Fruit fly (Drosophila melanogaster) whole organism, adult: Measurements from ENCODE around the gene Vm26Ac.

Source experiments
- CG12768 ChIP-seq: fragments of 200-800 bp; sonication (Bioruptor generic); optimal IDR thresholded peaks from 2 replicates; lab custom pipeline; 2017; ENCODE audit warnings: missing biosample characterization, missing genetic modification characterization, mild to moderate bottlenecking, moderate library complexity, missing genetic modification reagents
- CG14711 ChIP-seq: fragments of 200-800 bp; sonication (Bioruptor generic); optimal IDR thresholded peaks from 2 replicates; lab custom pipeline; 2018; ENCODE audit warnings: missing biosample characterization, mild to moderate bottlenecking, missing genetic modification characterization, moderate library complexity
- CG1620 ChIP-seq: fragments of 200-800 bp; sonication (Bioruptor generic); optimal IDR thresholded peaks from 2 replicates; lab custom pipeline; 2016; ENCODE audit warnings: missing biosample characterization, missing genetic modification characterization
- CG33017 ChIP-seq: fragments of 200-800 bp; sonication (Bioruptor generic); optimal IDR thresholded peaks from 2 replicates; lab custom pipeline; 2018; ENCODE audit warnings: missing biosample characterization, mild to moderate bottlenecking, missing genetic modification characterization, moderate library complexity
- CG5204 ChIP-seq: fragments of 200-800 bp; sonication (Bioruptor generic); optimal IDR thresholded peaks from 2 replicates; lab custom pipeline; 2016; ENCODE audit warnings: missing biosample characterization, missing genetic modification characterization
- CG7045 ChIP-seq: fragments of 200-800 bp; sonication (Bioruptor generic); optimal IDR thresholded peaks from 2 replicates; lab custom pipeline; 2017; ENCODE audit warnings: missing biosample characterization, mild to moderate bottlenecking, missing genetic modification characterization
- CG7101 ChIP-seq: fragments of 200-800 bp; sonication (Bioruptor generic); optimal IDR thresholded peaks from 2 replicates; lab custom pipeline; 2018; ENCODE audit warnings: missing biosample characterization, mild to moderate bottlenecking, missing genetic modification characterization, moderate library complexity
- Clk ChIP-seq: fragments of 200-800 bp; sonication (Bioruptor generic); optimal IDR thresholded peaks from 2 replicates; lab custom pipeline; 2017; ENCODE audit warnings: missing biosample characterization, missing genetic modification characterization
- Crg-1 ChIP-seq: fragments of 200-800 bp; sonication (Bioruptor generic); optimal IDR thresholded peaks from 2 replicates; lab custom pipeline; 2016; ENCODE audit warnings: missing biosample characterization, missing genetic modification characterization
- Hr96 ChIP-seq: fragments of 200-800 bp; sonication (Bioruptor generic); optimal IDR thresholded peaks from 2 replicates; lab custom pipeline; 2016; ENCODE audit warnings: missing biosample characterization, missing genetic modification characterization
- Mnt ChIP-seq: fragments of 200-800 bp; sonication (Bioruptor generic); optimal IDR thresholded peaks from 2 replicates; lab custom pipeline; 2016; ENCODE audit warnings: missing biosample characterization, mild to moderate bottlenecking, missing genetic modification characterization
- bab1 ChIP-seq: fragments of 200-800 bp; sonication (Bioruptor generic); optimal IDR thresholded peaks from 3 replicates; lab custom pipeline; 2019; ENCODE audit warnings: missing biosample characterization, mild to moderate bottlenecking, missing genetic modification characterization, moderate library complexity
- cic ChIP-seq: fragments of 200-800 bp; sonication (Bioruptor generic); optimal IDR thresholded peaks from 2 replicates; lab custom pipeline; 2017; ENCODE audit warnings: missing biosample characterization, mild to moderate bottlenecking, missing genetic modification characterization, moderate library complexity
- cnc ChIP-seq, 2 experiments: fragments of >200 bp; optimal IDR thresholded peaks; 2 replicates each; lab custom pipeline; 2017
- kay ChIP-seq: fragments of 200-800 bp; sonication (Bioruptor generic); peaks from one replicate; lab custom pipeline; 2016; ENCODE audit warnings: missing biosample characterization, missing genetic modification characterization, borderline replicate concordance
- ovo ChIP-seq: fragments of 200-800 bp; sonication (Bioruptor generic); optimal IDR thresholded peaks from 2 replicates; lab custom pipeline; 2016; ENCODE audit warnings: missing biosample characterization, missing genetic modification characterization
- pad ChIP-seq: fragments of 200-800 bp; sonication (Bioruptor generic); optimal IDR thresholded peaks from 3 replicates; lab custom pipeline; 2017; ENCODE audit warnings: missing biosample characterization, missing genetic modification characterization, mild to moderate bottlenecking, moderate library complexity, missing genetic modification reagents
- tj ChIP-seq: fragments of 200-800 bp; sonication (Bioruptor generic); optimal IDR thresholded peaks from 3 replicates; lab custom pipeline; 2017; ENCODE audit warnings: missing biosample characterization, mild to moderate bottlenecking, missing genetic modification characterization, moderate library complexity
- toe ChIP-seq: fragments of 200-800 bp; sonication (Bioruptor generic); optimal IDR thresholded peaks from 2 replicates; lab custom pipeline; 2016; ENCODE audit warnings: missing biosample characterization, missing genetic modification characterization

Vm26Ac gene

dm6 chr2L:5958581-5959177, at the start of gene Vm26Ac:
Vm26Ac (minus strand) TSS chr2L:5958631.
- TF ChIP-seq kay: no peak
- peak; percentile 97 for TF ChIP-seq tj (GFP tag; lab: Kevin White, UChicago)

dm6 chr2L:6006508-6007232, 48.2 kb upstream of the Vm26Ac start, which contains the start of gene Gal:
Gal (minus strand) TSS chr2L:6006827.
- TF ChIP-seq kay: no peak
- peak; percentile 27 for TF ChIP-seq CG12768 (GFP tag; lab: Kevin White, UChicago)
- TF ChIP-seq pad (GFP tag; lab: Kevin White, UChicago): no peak
- no peak for TF ChIP-seq cic (GFP tag; lab: Kevin White, UChicago)

DNA sequence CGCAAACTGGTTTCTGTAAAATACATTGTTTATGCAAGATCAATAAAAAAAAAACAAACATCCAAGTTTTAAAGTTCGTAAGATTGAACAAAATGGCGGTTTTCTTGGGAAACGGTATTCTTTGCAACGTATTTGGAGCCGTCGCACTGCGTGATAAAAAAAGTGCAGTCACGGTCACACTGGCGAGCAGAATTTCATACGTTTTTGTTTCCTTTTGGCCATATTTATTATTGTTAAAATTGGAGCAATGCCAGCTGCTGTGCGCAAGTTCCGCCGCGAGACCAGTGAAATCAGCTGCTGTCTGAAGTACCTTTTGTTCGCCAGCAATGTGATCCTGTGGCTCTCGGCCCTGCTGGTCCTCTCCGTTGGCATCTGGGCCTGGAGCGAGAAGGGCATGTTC, 41.6 kb upstream of the Vm26Ac start, which contains the start of gene Tsp26A:
Gene Tsp26A (plus strand): TSS at position 164 of the 400 bp plus-strand sequence.
- no peak for TF ChIP-seq CG12768 (GFP tag; lab: Kevin White, UChicago)

- TF ChIP-seq Clk (peak; percentile 8), CG12768 (GFP tag; lab: Kevin White, UChicago) (peak; percentile 24), tj (GFP tag; lab: Kevin White, UChicago) (peak; percentile 10), cic (GFP tag; lab: Kevin White, UChicago) (peak; percentile 32), toe (GFP tag; lab: Kevin White, UChicago) (no peak), pad (GFP tag; lab: Kevin White, UChicago) (peak; percentile 40), CG14711 (tag; lab: Kevin White, UChicago) (peak; percentile 32), CG7045 (GFP tag; lab: Kevin White, UChicago) (no peak), Mnt (GFP tag; lab: Kevin White, UChicago) (peak; percentile 76), CG7101 (peak; percentile 66), CG1620 (GFP tag; lab: Kevin White, UChicago) (peak; percentile 28), Crg-1 (GFP tag; lab: Kevin White, UChicago) (peak; percentile 72), CG33017 (peak; percentile 39), bab1 (peak; percentile 38), ovo (GFP tag; lab: Kevin White, UChicago) (no peak), cnc (optimal IDR thresholded peaks at IDR 0.05; lab: Kevin White, UChicago) (no peak), Hr96 (GFP tag; lab: Kevin White, UChicago) (no peak), CG5204 (GFP tag; lab: Kevin White, UChicago) (no peak), kay (no peak)
Observed at dm6 chr2L:5999247-5999646, 40.8 kb upstream of the Vm26Ac start, which contains the start of gene Kdm5. Kdm5 (minus strand) TSS chr2L:5999501.

- TF ChIP-seq CG7045 (GFP tag; lab: Kevin White, UChicago) (no peak), CG14711 (tag; lab: Kevin White, UChicago) (no peak), Clk (no peak), toe (GFP tag; lab: Kevin White, UChicago) (no peak), Crg-1 (GFP tag; lab: Kevin White, UChicago) (no peak), CG12768 (GFP tag; lab: Kevin White, UChicago) (no peak), CG7101 (no peak), tj (GFP tag; lab: Kevin White, UChicago) (no peak), CG33017 (no peak), bab1 (no peak), CG1620 (GFP tag; lab: Kevin White, UChicago) (no peak), CG5204 (GFP tag; lab: Kevin White, UChicago) (no peak), Mnt (GFP tag; lab: Kevin White, UChicago) (no peak), ovo (GFP tag; lab: Kevin White, UChicago) (no peak)
Observed at dm6 chr2L:5998383-5998782, 40.0 kb upstream of the Vm26Ac start.

DNA sequence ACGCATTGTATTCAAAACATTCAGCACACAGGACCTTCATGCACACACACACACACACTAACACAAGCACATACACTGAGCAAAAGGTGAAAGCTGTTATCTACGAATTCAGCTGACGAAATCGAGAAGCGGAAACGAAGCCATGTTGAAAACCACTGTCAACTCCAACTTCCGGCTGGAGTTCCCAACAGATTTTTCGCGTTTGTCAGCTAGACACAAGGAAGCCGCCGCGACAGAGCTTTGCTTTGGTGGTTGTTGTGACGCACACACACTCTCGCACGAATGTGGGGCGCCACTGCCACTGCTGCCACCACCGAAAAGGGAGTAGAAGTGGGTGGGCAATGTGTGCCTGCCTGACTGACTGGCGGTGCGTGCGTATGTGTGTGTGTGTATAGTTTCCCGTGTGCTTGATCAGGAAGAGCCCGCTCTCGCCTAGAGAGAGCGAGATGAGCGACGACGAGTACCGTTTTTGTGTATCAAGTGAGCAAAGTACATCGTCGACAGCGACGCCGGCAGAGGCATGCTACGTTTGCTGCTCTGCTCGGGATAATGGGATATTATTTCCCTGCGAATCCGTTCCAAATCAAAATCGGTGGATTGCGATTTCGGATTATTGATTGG, 39.3 kb upstream of the Vm26Ac start:
- TF ChIP-seq CG5204 (GFP tag; lab: Kevin White, UChicago) (no peak), CG14711 (tag; lab: Kevin White, UChicago) (no peak), kay (no peak), pad (GFP tag; lab: Kevin White, UChicago) (no peak), Mnt (GFP tag; lab: Kevin White, UChicago) (no peak), Clk (no peak), CG7101 (no peak), CG7045 (GFP tag; lab: Kevin White, UChicago) (no peak), Crg-1 (GFP tag; lab: Kevin White, UChicago) (no peak), CG12768 (GFP tag; lab: Kevin White, UChicago) (no peak)

- peak; percentile 35 for TF ChIP-seq cic (GFP tag; lab: Kevin White, UChicago)
- no peak for TF ChIP-seq CG5204 (GFP tag; lab: Kevin White, UChicago)
Observed at dm6 chr2L:5990447-5990846, 32.0 kb upstream of the Vm26Ac start.
